Worm (Caenorhabditis elegans) whole organism, L4/young adult: Measurements from ENCODE around the gene F35A5.2.

Experiments
- dao-5 ChIP-seq: sonication (generic microtip); optimal IDR thresholded peaks from 2 replicates; lab custom pipeline; 2016; ENCODE audit warnings: missing genotype, missing genetic modification characterization, moderate library complexity, missing compliant biosample characterization
- him-1 ChIP-seq: sonication (generic microtip); optimal IDR thresholded peaks from 2 replicates; lab custom pipeline; 2016; ENCODE audit warnings: missing genotype, missing genetic modification reagents, missing genetic modification characterization, missing compliant biosample characterization

ce11 chrX:3853901-3854300 lies 49.0 kb downstream of the F35A5.2 start:
- TF ChIP-seq him-1: no peak
- TF ChIP-seq dao-5 (tag; lab: Kevin White, UChicago): no peak
